Fruit fly (Drosophila melanogaster): ENCODE measurements around the gene CG10096.

DNA sequence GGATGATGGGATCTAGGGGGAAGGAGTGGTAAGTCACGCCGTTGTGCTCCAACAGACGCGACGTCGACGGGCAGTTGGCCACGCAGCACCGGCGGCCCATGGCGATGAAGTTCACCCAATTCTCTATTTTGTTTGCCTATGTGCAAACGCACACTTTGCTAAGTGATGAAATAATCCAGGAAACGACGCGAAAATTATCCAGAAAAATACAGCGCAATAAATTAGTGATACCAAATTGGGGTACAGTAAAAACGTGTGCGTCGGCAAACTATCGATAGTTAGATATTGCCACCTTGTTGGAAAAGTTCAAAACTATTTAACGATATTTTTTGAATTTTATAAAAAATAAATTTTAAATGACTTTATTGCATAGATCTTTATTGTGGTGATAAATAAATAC lies 39.7 kb downstream of the CG10096 start, which contains the start of gene MBD-R2:
- TF ChIP-seq CG11617 (GFP tag; optimal IDR thresholded peaks at IDR 0.05), result no peak
- TF ChIP-seq CG33017 (tag; optimal IDR thresholded peaks at IDR 0.05), result no peak
- TF ChIP-seq CG7101 (tag; optimal IDR thresholded peaks at IDR 0.05), result no peak
- TF ChIP-seq CG5204 (GFP tag; optimal IDR thresholded peaks at IDR 0.05), result no peak
- no peak for TF ChIP-seq tj (GFP tag; optimal IDR thresholded peaks at IDR 0.05)
- peak; percentile 19 for TF ChIP-seq bab1 (GFP tag; optimal IDR thresholded peaks at IDR 0.05)
- TF ChIP-seq kay (GFP tag; ENCODE audit: borderline replicate concordance), result no peak
- TF ChIP-seq CG12768 (GFP tag; optimal IDR thresholded peaks at IDR 0.05), result no peak
